Fruit fly (Drosophila melanogaster): ENCODE measurements around the gene eIF4H1.

eIF4H1 gene

DNA sequence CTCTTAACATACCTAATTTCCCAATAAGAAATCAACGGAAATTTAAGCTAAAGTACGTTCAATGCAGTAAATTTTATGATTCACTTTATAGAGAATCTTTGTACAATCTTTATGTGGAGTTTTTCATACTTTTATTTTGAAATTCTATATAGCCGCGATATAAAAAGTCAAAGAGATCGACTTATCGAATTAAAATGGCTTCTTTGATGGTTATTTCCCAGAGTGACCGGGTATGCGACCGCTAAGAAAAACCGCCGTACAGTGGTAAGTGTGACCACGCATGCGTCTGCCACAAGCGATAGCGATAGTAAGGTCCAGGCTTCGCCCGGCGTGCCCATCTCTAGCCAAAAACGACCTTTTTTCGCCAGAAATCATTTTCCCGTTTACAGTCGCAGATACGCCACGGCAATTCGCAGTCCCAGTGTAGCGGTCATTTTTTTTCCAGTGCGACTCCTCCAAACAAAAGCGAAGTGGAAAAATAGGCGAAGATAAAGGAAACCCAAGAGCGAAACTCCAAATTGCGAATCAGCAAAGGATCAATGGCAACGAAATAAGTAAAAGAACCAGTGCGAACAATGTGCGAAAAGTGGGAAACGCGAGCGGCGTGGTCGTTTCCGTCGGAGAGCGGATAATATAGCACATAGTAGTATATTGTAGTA, 25.9 kb upstream of the eIF4H1 start, which contains the start of gene hang (continued):
- TF ChIP-seq CG1024 (GFP tag; IDR thresholded peaks at IDR 0.05) (peak; percentile 33; the same call in 1 of the 2 replicates), CG14860 (GFP tag; IDR thresholded peaks at IDR 0.05; ENCODE audit: partially characterized antibody) (peak; percentile 15; the same call in 1 of the 3 replicates), tna (GFP tag; IDR thresholded peaks at IDR 0.05; ENCODE audit: partially characterized antibody) (peak; percentile 20), Ets97D (GFP tag; optimal IDR thresholded peaks at IDR 0.05) (peak; percentile 83), CG18764 (GFP tag; optimal IDR thresholded peaks at IDR 0.05) (no peak), CG3407 (GFP tag; optimal IDR thresholded peaks at IDR 0.05) (peak; percentile 24), hkb (optimal IDR thresholded peaks at IDR 0.05) (no peak), hkb (GFP tag; IDR thresholded peaks at IDR 0.05) (peak; percentile 61; the same call in 1 of the 2 replicates), run (tag; optimal IDR thresholded peaks at IDR 0.05) (no peak), toy (GFP tag; IDR thresholded peaks at IDR 0.05) (no peak), Sox100B (GFP tag; optimal IDR thresholded peaks at IDR 0.05) (no peak), CG31224 (GFP tag; IDR thresholded peaks at IDR 0.05) (0 out of 2 replicates have a peak, but pooled peaks have one; percentile 6), Sry-β (GFP tag; optimal IDR thresholded peaks at IDR 0.05) (no peak), CG9727 (GFP tag; optimal IDR thresholded peaks at IDR 0.05) (peak; percentile 16), Ssrp (tag; optimal IDR thresholded peaks at IDR 0.05) (no peak), H15 (GFP tag; IDR thresholded peaks at IDR 0.05) (0 out of 3 replicates have a peak, but pooled peaks have one; percentile 36), HLHmδ (GFP tag; optimal IDR thresholded peaks at IDR 0.05) (peak; percentile 53), CG7786 (GFP tag; optimal IDR thresholded peaks at IDR 0.05) (no peak), CG15696 (tag; optimal IDR thresholded peaks at IDR 0.05) (no peak), pros (GFP tag; optimal IDR thresholded peaks at IDR 0.05) (no peak), ewg (GFP tag; optimal IDR thresholded peaks at IDR 0.05) (peak; percentile 94), CG12071 (GFP tag; optimal IDR thresholded peaks at IDR 0.05) (peak; percentile 42), CG15269 (tag; optimal IDR thresholded peaks at IDR 0.05) (peak; percentile 2), MBD-R2 (GFP tag; IDR thresholded peaks at IDR 0.05) (peak; percentile 29; the same call in 1 of the 2 replicates), CG10431 (GFP tag; optimal IDR thresholded peaks at IDR 0.05) (peak; percentile 41), BEAF-32 (GFP tag; optimal IDR thresholded peaks at IDR 0.05) (peak; percentile 90), chm (GFP tag; IDR thresholded peaks at IDR 0.05) (peak; percentile 77), YL-1 (GFP tag; optimal IDR thresholded peaks at IDR 0.05) (peak; percentile 39), CG14014 (GFP tag; IDR thresholded peaks at IDR 0.05) (no peak), CG1832 (GFP tag; optimal IDR thresholded peaks at IDR 0.05) (no peak), Elba2 (GFP tag; optimal IDR thresholded peaks at IDR 0.05) (peak; percentile 35), tin (GFP tag; optimal IDR thresholded peaks at IDR 0.05) (no peak), CG16813 (GFP tag; IDR thresholded peaks at IDR 0.05; ENCODE audit: partially characterized antibody) (peak; percentile 76), HmgZ (tag; optimal IDR thresholded peaks at IDR 0.05) (peak; percentile 34), CG5245 (GFP tag; optimal IDR thresholded peaks at IDR 0.05) (no peak), stc (GFP tag; IDR thresholded peaks at IDR 0.05) (peak; percentile 37; the same call in 1 of the 2 replicates), wek (GFP tag; optimal IDR thresholded peaks at IDR 0.05) (peak; percentile 5), nau (GFP tag; optimal IDR thresholded peaks at IDR 0.05) (peak; percentile 10), phol (tag; optimal IDR thresholded peaks at IDR 0.05) (peak; percentile 94), CG4424 (GFP tag; optimal IDR thresholded peaks at IDR 0.05) (peak; percentile 1), disco-r (GFP tag; optimal IDR thresholded peaks at IDR 0.05) (no peak), Fer1 (GFP tag; optimal IDR thresholded peaks at IDR 0.05) (peak; percentile 73), repo (GFP tag; optimal IDR thresholded peaks at IDR 0.05) (peak; percentile 47), ro (GFP tag; IDR thresholded peaks at IDR 0.05) (no peak), Blimp-1 (GFP tag; optimal IDR thresholded peaks at IDR 0.05) (peak; percentile 34), Stat92E (GFP tag; optimal IDR thresholded peaks at IDR 0.05) (peak in 1 of 3 experiments; percentile 71), stwl (tag; optimal IDR thresholded peaks at IDR 0.05) (peak; percentile 31), en (GFP tag; optimal IDR thresholded peaks at IDR 0.05) (no peak), CG7928 (GFP tag; optimal IDR thresholded peaks at IDR 0.05) (peak; percentile 25)
